Fruit fly (Drosophila melanogaster) whole organism, embryonic: ENCODE measurements around the gene RpL32.
A peak's percentile ranks its signal among the peaks of the same experiment; 100 is the strongest.

Experiments used
- ATbp ChIP-seq: fragments of 200-800 bp; sonication (Bioruptor generic); optimal IDR thresholded peaks from 2 replicates; lab custom pipeline; 2017; ENCODE audit warnings: missing biosample characterization, mild to moderate bottlenecking, missing genetic modification characterization, missing genetic modification reagents
- B-H2 ChIP-seq: fragments of 200-800 bp; sonication (Bioruptor generic); optimal IDR thresholded peaks from 2 replicates; lab custom pipeline; 2018; ENCODE audit warnings: missing biosample characterization, mild to moderate bottlenecking, missing genetic modification characterization
- CG10267 ChIP-seq: fragments of 200-800 bp; sonication (Bioruptor generic); optimal IDR thresholded peaks from 2 replicates; lab custom pipeline; 2018; ENCODE audit warnings: missing biosample characterization, mild to moderate bottlenecking, missing genetic modification characterization, moderate library complexity
- CG10979 ChIP-seq: fragments of 200-800 bp; sonication (Bioruptor generic); optimal IDR thresholded peaks from 2 replicates; lab custom pipeline; 2018; ENCODE audit warnings: missing biosample characterization, mild to moderate bottlenecking, missing genetic modification characterization, moderate library complexity
- CG12155 ChIP-seq: fragments of 200-800 bp; sonication (Bioruptor generic); optimal IDR thresholded peaks from 3 replicates; lab custom pipeline; 2016; ENCODE audit warnings: missing biosample characterization, missing genetic modification characterization
- CG14710 ChIP-seq: fragments of 200-800 bp; sonication (Bioruptor generic); optimal IDR thresholded peaks from 3 replicates; lab custom pipeline; 2019; ENCODE audit warnings: missing biosample characterization, mild to moderate bottlenecking, missing genetic modification characterization, moderate library complexity
- CG17829 ChIP-seq: fragments of 200-800 bp; optimal IDR thresholded peaks from 2 replicates; lab custom pipeline; 2019; ENCODE audit warnings: missing biosample characterization, mild to moderate bottlenecking, missing genetic modification characterization, moderate library complexity
- CG18262 ChIP-seq: fragments of 200-800 bp; optimal IDR thresholded peaks from 3 replicates; lab custom pipeline; 2019; ENCODE audit warnings: missing biosample characterization, mild to moderate bottlenecking, missing genetic modification characterization, moderate library complexity
- CG18599 ChIP-seq: fragments of 200-800 bp; sonication (Bioruptor generic); optimal IDR thresholded peaks from 3 replicates; lab custom pipeline; 2017; ENCODE audit warnings: missing biosample characterization, missing genetic modification characterization, mild to moderate bottlenecking, moderate library complexity, missing genetic modification reagents
- CG2120 ChIP-seq: fragments of 200-800 bp; sonication (Bioruptor generic); optimal IDR thresholded peaks from 3 replicates; lab custom pipeline; 2016; ENCODE audit warnings: missing biosample characterization, missing genetic modification characterization
- CG2199 ChIP-seq: fragments of 200-800 bp; sonication (Bioruptor generic); IDR thresholded peaks from 3 replicates; pipeline ENCODE4 v1.3.6; 2022; ENCODE audit warnings: missing biosample characterization, missing genetic modification characterization
- CG2875 ChIP-seq: fragments of 200-800 bp; sonication (Bioruptor generic); optimal IDR thresholded peaks from 2 replicates; lab custom pipeline; 2017; ENCODE audit warnings: missing biosample characterization, mild to moderate bottlenecking, missing genetic modification characterization, missing genetic modification reagents
- CG4360 ChIP-seq: fragments of 200-800 bp; sonication (Bioruptor generic); IDR thresholded peaks from 2 replicates; pipeline ENCODE4 v1.3.6; 2022; ENCODE audit warnings: missing biosample characterization, missing genetic modification characterization
- CG4404 ChIP-seq: fragments of 200-800 bp; sonication (Bioruptor generic); IDR thresholded peaks from 2 replicates; pipeline ENCODE4 v1.3.6; 2022; ENCODE audit warnings: missing biosample characterization, missing genetic modification characterization
- CG4730 ChIP-seq: fragments of 200-800 bp; sonication (Bioruptor generic); IDR thresholded peaks from 2 replicates; pipeline ENCODE4 v1.3.6; 2022; ENCODE audit warnings: missing biosample characterization, missing genetic modification characterization
- CG7271 ChIP-seq: fragments of 200-800 bp; sonication (Bioruptor generic); optimal IDR thresholded peaks from 2 replicates; lab custom pipeline; 2018; ENCODE audit warnings: missing biosample characterization, mild to moderate bottlenecking, missing genetic modification characterization, moderate library complexity
- CG8765 ChIP-seq: fragments of 200-800 bp; sonication (Bioruptor generic); IDR thresholded peaks from 2 replicates; pipeline ENCODE4 v1.3.6; 2022; ENCODE audit warnings: missing biosample characterization, missing genetic modification characterization
- CG8924 ChIP-seq: fragments of 200-800 bp; optimal IDR thresholded peaks from 3 replicates; lab custom pipeline; 2019; ENCODE audit warnings: missing biosample characterization, mild to moderate bottlenecking, missing genetic modification characterization, moderate library complexity
- CG9876 ChIP-seq: fragments of 200-800 bp; sonication (Bioruptor generic); optimal IDR thresholded peaks from 2 replicates; lab custom pipeline; 2016; ENCODE audit warnings: missing biosample characterization, missing genetic modification characterization
- CG9932 ChIP-seq: fragments of 200-800 bp; sonication (Bioruptor generic); IDR thresholded peaks from 2 replicates; pipeline ENCODE4 v1.3.6; 2022; ENCODE audit warnings: missing biosample characterization, missing genetic modification characterization
- GATAe ChIP-seq: fragments of 200-800 bp; sonication (Bioruptor generic); conservative IDR thresholded peaks from 2 replicates; pipeline ENCODE4 v1.3.6; 2022; ENCODE audit warnings: missing biosample characterization, missing genetic modification characterization
- HLH3B ChIP-seq: fragments of 200-800 bp; sonication (Bioruptor generic); IDR thresholded peaks from 2 replicates; pipeline ENCODE4 v1.3.6; 2022; ENCODE audit warnings: missing biosample characterization, missing genetic modification characterization
- Hand ChIP-seq: fragments of 200-800 bp; sonication (Bioruptor generic); optimal IDR thresholded peaks from 2 replicates; lab custom pipeline; 2017; ENCODE audit warnings: mild to moderate bottlenecking, missing biosample characterization, missing genetic modification reagents, missing genetic modification characterization
- HmgZ ChIP-seq: fragments of 200-800 bp; sonication (Bioruptor generic); optimal IDR thresholded peaks from 2 replicates; lab custom pipeline; 2018; ENCODE audit warnings: missing biosample characterization, mild to moderate bottlenecking, missing genetic modification characterization
- Hr51 ChIP-seq, 2 experiments: fragments of 200-800 bp; sonication (Bioruptor generic); optimal IDR thresholded peaks; 2 replicates in 1 of 2; 3 replicates in 1 of 2; lab custom pipeline; 2016 to 2018; ENCODE audit warnings: missing biosample characterization in 2 of 2, missing genetic modification characterization in 2 of 2, mild to moderate bottlenecking in 1 of 2, moderate library complexity in 1 of 2
- Xrp1 ChIP-seq: fragments of 200-800 bp; sonication (Bioruptor generic); IDR thresholded peaks from 2 replicates; pipeline ENCODE4 v1.3.6; 2022; ENCODE audit warnings: missing biosample characterization, missing genetic modification characterization
- bsh ChIP-seq, 2 experiments: fragments of 200-800 bp; sonication (Bioruptor generic); optimal IDR thresholded peaks; 2 replicates each; lab custom pipeline; 2017 to 2018; ENCODE audit warnings: mild to moderate bottlenecking in 2 of 2, missing biosample characterization in 2 of 2, missing genetic modification characterization in 2 of 2, moderate library complexity in 1 of 2
- btn ChIP-seq: fragments of 200-800 bp; sonication (Bioruptor generic); optimal IDR thresholded peaks from 2 replicates; lab custom pipeline; 2016; ENCODE audit warnings: missing biosample characterization, missing genetic modification characterization
- cg ChIP-seq: fragments of 200-800 bp; sonication (Bioruptor generic); optimal IDR thresholded peaks from 3 replicates; lab custom pipeline; 2019; ENCODE audit warnings: missing biosample characterization, mild to moderate bottlenecking, missing genetic modification characterization, moderate library complexity
- cwo ChIP-seq: fragments of 200-800 bp; sonication (Bioruptor generic); optimal IDR thresholded peaks from 3 replicates; lab custom pipeline; 2017; ENCODE audit warnings: missing biosample characterization, missing genetic modification characterization, mild to moderate bottlenecking, moderate library complexity, missing genetic modification reagents
- dmrt99B ChIP-seq: fragments of 200-800 bp; sonication (Bioruptor generic); optimal IDR thresholded peaks from 2 replicates; lab custom pipeline; 2018; ENCODE audit warnings: missing biosample characterization, mild to moderate bottlenecking, missing genetic modification characterization, moderate library complexity
- fd96Cb ChIP-seq: fragments of 200-800 bp; sonication (Bioruptor generic); optimal IDR thresholded peaks from 2 replicates; lab custom pipeline; 2018; ENCODE audit warnings: missing biosample characterization, mild to moderate bottlenecking, missing genetic modification characterization, moderate library complexity
- kni ChIP-seq: fragments of 200-800 bp; sonication (Bioruptor generic); optimal IDR thresholded peaks from 3 replicates; lab custom pipeline; 2017; ENCODE audit warnings: mild to moderate bottlenecking, missing biosample characterization, missing genetic modification reagents, missing genetic modification characterization
- knrl ChIP-seq: fragments of 200-800 bp; sonication (Bioruptor generic); IDR thresholded peaks from 3 replicates; pipeline ENCODE4 v1.3.6; 2022; ENCODE audit warnings: missing biosample characterization, missing genetic modification characterization; ENCODE audit not compliant: partially characterized antibody
- lab ChIP-seq: fragments of 200-800 bp; sonication (Bioruptor generic); optimal IDR thresholded peaks from 3 replicates; lab custom pipeline; 2017; ENCODE audit warnings: missing biosample characterization, missing genetic modification characterization, mild to moderate bottlenecking, moderate library complexity, missing genetic modification reagents
- nmo ChIP-seq: fragments of 200-800 bp; sonication (Bioruptor generic); optimal IDR thresholded peaks from 2 replicates; lab custom pipeline; 2018; ENCODE audit warnings: missing biosample characterization, mild to moderate bottlenecking, missing genetic modification characterization, moderate library complexity
- nom ChIP-seq: fragments of 200-800 bp; sonication (Bioruptor generic); optimal IDR thresholded peaks from 2 replicates; lab custom pipeline; 2017; ENCODE audit warnings: missing biosample characterization, missing genetic modification characterization, mild to moderate bottlenecking, moderate library complexity, missing genetic modification reagents
- pan ChIP-seq, 4 experiments: fragments of >200 bp in 3 of 4; fragments of 200-800 bp in 1 of 4; sonication (Bioruptor generic) in 1 of 4; optimal IDR thresholded peaks in 3 of 4; IDR thresholded peaks in 1 of 4; 2 replicates each; pipeline versions ENCODE4 v1.3.6 to Lab custom; 2017 to 2022; ENCODE audit warnings: missing biosample characterization in 2 of 4, missing genetic modification characterization in 2 of 4, mixed read lengths in 1 of 4
- phol ChIP-seq: fragments of 200-800 bp; sonication (Bioruptor generic); optimal IDR thresholded peaks from 3 replicates; lab custom pipeline; 2018; ENCODE audit warnings: missing biosample characterization, mild to moderate bottlenecking, missing genetic modification characterization, moderate library complexity
- row ChIP-seq: fragments of 200-800 bp; sonication (Bioruptor generic); IDR thresholded peaks from 3 replicates; pipeline ENCODE4 v1.3.6; 2022; ENCODE audit warnings: missing biosample characterization, missing genetic modification characterization
- sc ChIP-seq, 3 experiments: fragments of >200 bp in 2 of 3; fragments of 200-800 bp in 1 of 3; sonication (Bioruptor generic) in 1 of 3; optimal IDR thresholded peaks; 2 replicates in 2 of 3; 3 replicates in 1 of 3; lab custom pipeline; 2017; ENCODE audit warnings: mild to moderate bottlenecking in 1 of 3, missing biosample characterization in 1 of 3, missing genetic modification characterization in 1 of 3, missing genetic modification reagents in 1 of 3
- seq ChIP-seq: fragments of 200-800 bp; sonication (Bioruptor generic); IDR thresholded peaks from 2 replicates; pipeline ENCODE4 v1.3.6; 2022; ENCODE audit warnings: missing biosample characterization, missing genetic modification characterization
- sisA ChIP-seq: fragments of 200-800 bp; sonication (Bioruptor generic); IDR thresholded peaks from 2 replicates; pipeline ENCODE4 v1.3.6; 2022; ENCODE audit warnings: missing biosample characterization, missing genetic modification characterization
- slou ChIP-seq: fragments of 200-800 bp; sonication (Bioruptor generic); optimal IDR thresholded peaks from 3 replicates; lab custom pipeline; 2016; ENCODE audit warnings: missing biosample characterization, missing genetic modification characterization
- stc ChIP-seq: fragments of 200-800 bp; sonication (Bioruptor generic); IDR thresholded peaks from 2 replicates; pipeline ENCODE4 v1.3.6; 2022; ENCODE audit warnings: missing biosample characterization, missing genetic modification characterization

RpL32 gene

dm6 chr3R:30021559-30022451, 24.2 kb downstream of the RpL32 start, which contains the start of gene Mgat2 (continued):
- peak; percentile 90 for TF ChIP-seq kni (GFP tag; lab: Kevin White, UChicago)
- peak; percentile 92 for TF ChIP-seq CG12155 (GFP tag; lab: Kevin White, UChicago)
- TF ChIP-seq cg (GFP tag; lab: Kevin White, UChicago), result peak; percentile 96
- TF ChIP-seq CG4404 (GFP tag; lab: Robert Waterston, UW), result no peak
- TF ChIP-seq slou, result no peak
- TF ChIP-seq seq, result no peak
- TF ChIP-seq CG2199 (GFP tag; lab: Robert Waterston, UW), result peak; percentile 74; the same call in 1 of the 3 replicates
- no peak for TF ChIP-seq stc
- no peak for TF ChIP-seq CG9876 (GFP tag; lab: Kevin White, UChicago)

dm6 chr3R:30021009-30021408, 25.0 kb downstream of the RpL32 start:
- TF ChIP-seq sc (optimal IDR thresholded peaks at IDR 0.05; lab: Kevin White, UChicago), result no peak
- TF ChIP-seq sc (GFP tag; optimal IDR thresholded peaks at IDR 0.05; lab: Kevin White, UChicago), result no peak
- no peak for TF ChIP-seq knrl (GFP tag; lab: Robert Waterston, UW)
- no peak for TF ChIP-seq CG7271 (tag; lab: Kevin White, UChicago)
- TF ChIP-seq row (GFP tag; lab: Robert Waterston, UW), result peak; percentile 58
- no peak for TF ChIP-seq CG2875 (GFP tag; lab: Kevin White, UChicago)
- TF ChIP-seq bsh (GFP tag; optimal IDR thresholded peaks at IDR 0.05; lab: Kevin White, UChicago), result peak in 1 of 2 experiments; percentile 29
- no peak for TF ChIP-seq GATAe (GFP tag; lab: Robert Waterston, UW)
- TF ChIP-seq dmrt99B (tag; lab: Kevin White, UChicago), result peak; percentile 43
- TF ChIP-seq HLH3B (GFP tag; lab: Robert Waterston, UW), result 0 out of 2 replicates have a peak, but pooled peaks have one; percentile 8
- peak; percentile 8 for TF ChIP-seq cwo (GFP tag; lab: Kevin White, UChicago)
- TF ChIP-seq btn, result no peak
- peak; percentile 18 for TF ChIP-seq CG17829 (tag; lab: Kevin White, UChicago)
- TF ChIP-seq lab (GFP tag; lab: Kevin White, UChicago), result peak; percentile 13
- TF ChIP-seq nmo (GFP tag; lab: Kevin White, UChicago), result peak; percentile 12
- TF ChIP-seq CG4730 (GFP tag; lab: Robert Waterston, UW), result 0 out of 2 replicates have a peak, but pooled peaks have one; percentile 27
- peak; percentile 32 for TF ChIP-seq CG18262 (tag; lab: Kevin White, UChicago)
- TF ChIP-seq CG14710 (tag; lab: Kevin White, UChicago), result peak; percentile 2
- TF ChIP-seq CG8765 (GFP tag; lab: Robert Waterston, UW), result no peak
- peak; percentile 45 for TF ChIP-seq CG18599 (GFP tag; lab: Kevin White, UChicago)
- TF ChIP-seq Hr51 (GFP tag; optimal IDR thresholded peaks at IDR 0.05; lab: Kevin White, UChicago), result peak in 1 of 2 experiments; percentile 50
- TF ChIP-seq sisA (GFP tag; lab: Robert Waterston, UW), result peak; percentile 29; the same call in 1 of the 2 replicates
- TF ChIP-seq CG2120 (GFP tag; lab: Kevin White, UChicago), result peak; percentile 10
- peak; percentile 48; the same call in 1 of the 2 replicates for TF ChIP-seq Xrp1 (GFP tag; lab: Robert Waterston, UW)
- TF ChIP-seq CG10267 (tag; lab: Kevin White, UChicago), result no peak
- no peak for TF ChIP-seq Hand (GFP tag; lab: Kevin White, UChicago)
- peak; percentile 8 for TF ChIP-seq CG8924
- TF ChIP-seq ATbp (GFP tag; lab: Kevin White, UChicago), result peak; percentile 45
- TF ChIP-seq pan (optimal IDR thresholded peaks at IDR 0.05; lab: Kevin White, UChicago), result no peak
- peak in 1 of 2 experiments; percentile 29 for TF ChIP-seq pan (GFP tag; optimal IDR thresholded peaks at IDR 0.05 in 1 of 2, IDR thresholded peaks at IDR 0.05 in 1 of 2)
- TF ChIP-seq fd96Cb (tag; lab: Kevin White, UChicago), result peak; percentile 43
- TF ChIP-seq CG4360 (GFP tag; lab: Robert Waterston, UW), result no peak
- TF ChIP-seq nom (GFP tag; lab: Kevin White, UChicago), result no peak
- peak; percentile 10 for TF ChIP-seq CG10979
- no peak for TF ChIP-seq HmgZ (tag; lab: Kevin White, UChicago)
- no peak for TF ChIP-seq B-H2 (GFP tag; lab: Kevin White, UChicago)
- TF ChIP-seq CG9932 (GFP tag; lab: Robert Waterston, UW), result no peak
- TF ChIP-seq phol, result peak; percentile 30
